Fruit fly (Drosophila melanogaster) whole organism, embryonic: ENCODE measurements around the gene CG4328.

ENCODE experiments used
- Asciz ChIP-seq: fragments of 200-800 bp; sonication (Bioruptor generic); optimal IDR thresholded peaks from 2 replicates; lab custom pipeline; 2017; ENCODE audit warnings: missing biosample characterization, mild to moderate bottlenecking, missing genetic modification characterization, missing genetic modification reagents
- B-H2 ChIP-seq: fragments of 200-800 bp; sonication (Bioruptor generic); optimal IDR thresholded peaks from 2 replicates; lab custom pipeline; 2018; ENCODE audit warnings: missing biosample characterization, mild to moderate bottlenecking, missing genetic modification characterization
- CG10366 ChIP-seq: fragments of 200-800 bp; sonication (Bioruptor generic); IDR thresholded peaks from 2 replicates; pipeline ENCODE4 v1.3.6; 2022; ENCODE audit warnings: missing biosample characterization, missing genetic modification characterization
- CG11696 ChIP-seq: fragments of 200-800 bp; sonication (Bioruptor generic); IDR thresholded peaks from 2 replicates; pipeline ENCODE4 v1.3.6; 2022; ENCODE audit warnings: missing biosample characterization, missing genetic modification characterization
- CG12155 ChIP-seq: fragments of 200-800 bp; sonication (Bioruptor generic); optimal IDR thresholded peaks from 3 replicates; lab custom pipeline; 2016; ENCODE audit warnings: missing biosample characterization, missing genetic modification characterization
- CG12236 ChIP-seq: fragments of 200-800 bp; sonication (Bioruptor generic); optimal IDR thresholded peaks from 2 replicates; lab custom pipeline; 2016; ENCODE audit warnings: missing biosample characterization, missing genetic modification characterization
- CG13123 ChIP-seq: fragments of 200-800 bp; sonication (Bioruptor generic); optimal IDR thresholded peaks from 2 replicates; lab custom pipeline; 2016; ENCODE audit warnings: missing biosample characterization, missing genetic modification characterization
- CG14710 ChIP-seq: fragments of 200-800 bp; sonication (Bioruptor generic); optimal IDR thresholded peaks from 3 replicates; lab custom pipeline; 2019; ENCODE audit warnings: missing biosample characterization, mild to moderate bottlenecking, missing genetic modification characterization, moderate library complexity
- CG15514 ChIP-seq: fragments of 200-800 bp; sonication (Bioruptor generic); optimal IDR thresholded peaks from 3 replicates; lab custom pipeline; 2017; ENCODE audit warnings: missing biosample characterization, missing genetic modification characterization, mild to moderate bottlenecking, moderate library complexity, missing genetic modification reagents
- CG1602 ChIP-seq: fragments of 200-800 bp; sonication (Bioruptor generic); optimal IDR thresholded peaks from 3 replicates; lab custom pipeline; 2016; ENCODE audit warnings: missing biosample characterization, missing genetic modification characterization
- CG17186 ChIP-seq: fragments of 200-800 bp; sonication (Bioruptor generic); optimal IDR thresholded peaks from 3 replicates; lab custom pipeline; 2017; ENCODE audit warnings: missing biosample characterization, missing genetic modification reagents, missing genetic modification characterization
- CG1832 ChIP-seq: fragments of 200-800 bp; sonication (Bioruptor generic); optimal IDR thresholded peaks from 2 replicates; lab custom pipeline; 2017; ENCODE audit warnings: missing biosample characterization, mild to moderate bottlenecking, missing genetic modification characterization, inconsistent platforms
- CG2120 ChIP-seq: fragments of 200-800 bp; sonication (Bioruptor generic); optimal IDR thresholded peaks from 3 replicates; lab custom pipeline; 2016; ENCODE audit warnings: missing biosample characterization, missing genetic modification characterization
- CG2875 ChIP-seq: fragments of 200-800 bp; sonication (Bioruptor generic); optimal IDR thresholded peaks from 2 replicates; lab custom pipeline; 2017; ENCODE audit warnings: missing biosample characterization, mild to moderate bottlenecking, missing genetic modification characterization, missing genetic modification reagents
- CG30403 ChIP-seq: fragments of 200-800 bp; sonication (Bioruptor generic); optimal IDR thresholded peaks from 3 replicates; lab custom pipeline; 2016; ENCODE audit warnings: missing biosample characterization, missing genetic modification characterization
- CG3726 ChIP-seq: fragments of 200-800 bp; sonication (Bioruptor generic); IDR thresholded peaks from 3 replicates; pipeline ENCODE4, ENCODE4 v1.3.6; 2022; ENCODE audit warnings: missing biosample characterization, missing genetic modification characterization
- CG6254 ChIP-seq: fragments of 200-800 bp; sonication (Bioruptor generic); optimal IDR thresholded peaks from 3 replicates; lab custom pipeline; 2017; ENCODE audit warnings: mild to moderate bottlenecking, missing biosample characterization, missing genetic modification reagents, missing genetic modification characterization
- CG6272 ChIP-seq: fragments of 200-800 bp; sonication (Bioruptor generic); IDR thresholded peaks from 2 replicates; pipeline ENCODE4 v1.3.6; 2022; ENCODE audit warnings: missing biosample characterization, missing genetic modification characterization
- CG7372 ChIP-seq: fragments of 200-800 bp; sonication (Bioruptor generic); IDR thresholded peaks from 2 replicates; pipeline ENCODE4 v1.3.6; 2022; ENCODE audit warnings: missing biosample characterization, missing genetic modification characterization
- CG7839 ChIP-seq: fragments of 200-800 bp; sonication (Bioruptor generic); optimal IDR thresholded peaks from 3 replicates; lab custom pipeline; 2018; ENCODE audit warnings: missing biosample characterization, mild to moderate bottlenecking, missing genetic modification characterization, moderate library complexity
- CG7963 ChIP-seq: fragments of 200-800 bp; sonication (Bioruptor generic); IDR thresholded peaks from 3 replicates; pipeline ENCODE4 v1.3.6; 2022; ENCODE audit warnings: missing biosample characterization, missing genetic modification characterization; ENCODE audit not compliant: partially characterized antibody
- CTCF ChIP-seq: fragments of 200-800 bp; sonication (Bioruptor generic); optimal IDR thresholded peaks from 2 replicates; lab custom pipeline; 2017; ENCODE audit warnings: missing biosample characterization, mild to moderate bottlenecking, missing genetic modification characterization, moderate library complexity
- Camta ChIP-seq: fragments of 200-800 bp; sonication (Bioruptor generic); optimal IDR thresholded peaks from 2 replicates; lab custom pipeline; 2016; ENCODE audit warnings: missing biosample characterization, missing genetic modification characterization
- Drgx ChIP-seq: fragments of 200-800 bp; sonication (Bioruptor generic); IDR thresholded peaks from 2 replicates; pipeline ENCODE4 v1.3.6; 2022; ENCODE audit warnings: missing biosample characterization, missing genetic modification characterization
- Fer2 ChIP-seq: fragments of 200-800 bp; sonication (Bioruptor generic); optimal IDR thresholded peaks from 2 replicates; lab custom pipeline; 2018; ENCODE audit warnings: missing biosample characterization, mild to moderate bottlenecking, missing genetic modification characterization, moderate library complexity
- GATAe ChIP-seq: fragments of 200-800 bp; sonication (Bioruptor generic); conservative IDR thresholded peaks from 2 replicates; pipeline ENCODE4 v1.3.6; 2022; ENCODE audit warnings: missing biosample characterization, missing genetic modification characterization
- Gug ChIP-seq: fragments of 200-800 bp; sonication (Bioruptor generic); IDR thresholded peaks from 4 replicates; pipeline ENCODE4 v1.3.6; 2022; ENCODE audit warnings: missing biosample characterization, missing genetic modification characterization
- Hr78 ChIP-seq, 2 experiments: fragments of 200-800 bp in 1 of 2; fragments of >200 bp in 1 of 2; sonication (Bioruptor generic) in 1 of 2; optimal IDR thresholded peaks; 2 replicates each; lab custom pipeline; 2017 to 2019; ENCODE audit warnings: missing biosample characterization in 2 of 2, missing genetic modification characterization in 2 of 2, mild to moderate bottlenecking in 1 of 2, moderate library complexity in 1 of 2
- Jarid2 ChIP-seq: fragments of 200-800 bp; sonication (Bioruptor generic); optimal IDR thresholded peaks from 3 replicates; lab custom pipeline; 2017; ENCODE audit warnings: mild to moderate bottlenecking, missing biosample characterization, missing genetic modification reagents, missing genetic modification characterization
- Mad ChIP-seq: fragments of 200-800 bp; sonication (Bioruptor generic); optimal IDR thresholded peaks from 2 replicates; lab custom pipeline; 2016; ENCODE audit warnings: missing biosample characterization, missing genetic modification characterization
- Neu2 ChIP-seq: fragments of 200-800 bp; sonication (Bioruptor generic); optimal IDR thresholded peaks from 3 replicates; lab custom pipeline; 2016; ENCODE audit warnings: missing biosample characterization, missing genetic modification characterization, borderline replicate concordance
- Ptx1 ChIP-seq: fragments of 200-800 bp; sonication (Bioruptor generic); IDR thresholded peaks from 2 replicates; pipeline ENCODE4 v1.3.6; 2022; ENCODE audit warnings: missing biosample characterization, missing genetic modification characterization
- Trl ChIP-seq, 3 experiments: fragments of >200 bp in 2 of 3; fragments of 200-800 bp in 1 of 3; sonication (Bioruptor generic) in 1 of 3; optimal IDR thresholded peaks; 2 replicates in 1 of 3; 3 replicates in 2 of 3; lab custom pipeline; 2016 to 2017; ENCODE audit warnings: missing biosample characterization in 1 of 3, missing genetic modification characterization in 1 of 3
- Vsx1 ChIP-seq: fragments of 200-800 bp; sonication (Bioruptor generic); optimal IDR thresholded peaks from 2 replicates; lab custom pipeline; 2017; ENCODE audit warnings: missing biosample characterization, mild to moderate bottlenecking, missing genetic modification characterization, missing genetic modification reagents
- cad ChIP-seq: fragments of >200 bp; optimal IDR thresholded peaks from 2 replicates; lab custom pipeline; 2017; ENCODE audit warnings: missing biosample characterization, missing genetic modification characterization
- jing ChIP-seq: fragments of 200-800 bp; sonication (Bioruptor generic); optimal IDR thresholded peaks from 2 replicates; lab custom pipeline; 2018; ENCODE audit warnings: missing biosample characterization, mild to moderate bottlenecking, missing genetic modification characterization
- jumu ChIP-seq: fragments of 200-800 bp; sonication (Bioruptor generic); optimal IDR thresholded peaks from 3 replicates; lab custom pipeline; 2016; ENCODE audit warnings: missing biosample characterization, missing genetic modification characterization
- mirr ChIP-seq: fragments of 200-800 bp; sonication (Bioruptor generic); optimal IDR thresholded peaks from 3 replicates; lab custom pipeline; 2018; ENCODE audit warnings: missing biosample characterization, mild to moderate bottlenecking, missing genetic modification characterization
- nerfin-1 ChIP-seq: fragments of 200-800 bp; sonication (Bioruptor generic); optimal IDR thresholded peaks from 3 replicates; lab custom pipeline; 2019; ENCODE audit warnings: missing biosample characterization, mild to moderate bottlenecking, missing genetic modification characterization, moderate library complexity
- odd ChIP-seq: fragments of 200-800 bp; sonication (Bioruptor generic); optimal IDR thresholded peaks from 2 replicates; lab custom pipeline; 2017; ENCODE audit warnings: missing biosample characterization, mild to moderate bottlenecking, missing genetic modification characterization
- pros ChIP-seq: fragments of 200-800 bp; sonication (Bioruptor generic); optimal IDR thresholded peaks from 3 replicates; lab custom pipeline; 2019; ENCODE audit warnings: missing biosample characterization, mild to moderate bottlenecking, missing genetic modification characterization, moderate library complexity
- rib ChIP-seq: fragments of 200-800 bp; sonication (Bioruptor generic); IDR thresholded peaks from 2 replicates; pipeline ENCODE4 v1.3.6; 2022; ENCODE audit warnings: missing biosample characterization, missing genetic modification characterization
- schlank ChIP-seq: fragments of 200-800 bp; sonication (Bioruptor generic); optimal IDR thresholded peaks from 2 replicates; lab custom pipeline; 2018; ENCODE audit warnings: missing biosample characterization, mild to moderate bottlenecking, missing genetic modification characterization
- scrt ChIP-seq: fragments of 200-800 bp; sonication (Bioruptor generic); optimal IDR thresholded peaks from 2 replicates; lab custom pipeline; 2018; ENCODE audit warnings: missing biosample characterization, mild to moderate bottlenecking, missing genetic modification characterization, moderate library complexity
- sima ChIP-seq: fragments of 200-800 bp; sonication (Bioruptor generic); optimal IDR thresholded peaks from 2 replicates; lab custom pipeline; 2016; ENCODE audit warnings: missing biosample characterization, missing genetic modification characterization
- ttk ChIP-seq: fragments of 200-800 bp; sonication (Bioruptor generic); IDR thresholded peaks from 2 replicates; pipeline ENCODE4 v2.1.2; 2022; ENCODE audit warnings: missing biosample characterization, missing genetic modification characterization
- tx ChIP-seq: fragments of 200-800 bp; sonication (Bioruptor generic); optimal IDR thresholded peaks from 2 replicates; lab custom pipeline; 2016; ENCODE audit warnings: missing biosample characterization, missing genetic modification characterization
- vnd ChIP-seq: fragments of 200-800 bp; sonication (Bioruptor generic); IDR thresholded peaks from 3 replicates; pipeline ENCODE4 v1.3.6; 2022; ENCODE audit warnings: missing biosample characterization, missing genetic modification characterization; ENCODE audit not compliant: partially characterized antibody
- wor ChIP-seq: fragments of 200-800 bp; sonication (Bioruptor generic); IDR thresholded peaks from 2 replicates; pipeline ENCODE4 v1.3.6; 2022; ENCODE audit warnings: missing biosample characterization, missing genetic modification characterization

The CG4328 gene

DNA sequence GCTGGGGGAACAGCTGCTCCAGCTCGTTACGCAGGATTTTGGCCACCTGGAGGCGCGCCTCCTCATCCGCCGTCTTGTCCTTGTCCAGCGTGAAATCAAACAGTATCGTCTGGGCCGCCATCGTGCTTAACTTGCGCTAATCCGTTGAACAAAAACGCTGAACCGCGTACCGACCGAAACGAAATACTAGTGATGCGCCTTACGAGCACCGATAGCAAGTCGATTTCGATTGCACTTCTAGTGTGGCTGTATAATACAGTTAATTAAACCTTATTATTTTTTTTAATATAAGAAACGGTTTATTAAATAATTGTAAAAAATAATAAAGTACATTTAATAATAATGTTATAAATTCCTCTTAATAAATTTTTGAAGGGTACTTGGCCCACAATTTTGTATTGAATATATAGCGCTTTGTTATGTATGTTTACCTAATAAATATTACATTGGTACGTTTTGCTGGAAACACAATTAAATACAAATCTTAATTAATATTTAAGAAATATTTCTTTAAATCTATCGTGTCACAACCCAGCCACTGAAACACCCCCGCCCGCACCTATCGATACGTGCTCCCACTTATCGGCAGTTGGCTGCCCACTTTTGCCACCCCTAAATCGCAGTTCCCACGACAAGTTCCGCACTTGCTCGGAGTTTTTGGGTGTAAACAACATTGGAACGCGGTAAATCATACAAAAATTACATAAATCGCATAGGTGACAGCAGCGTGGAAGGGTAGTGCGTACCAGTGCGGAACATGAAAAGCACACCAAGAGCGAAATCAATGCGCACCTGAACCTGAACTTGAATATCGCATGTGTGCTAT is 18.7 kb downstream of the CG4328 start, which contains the start of the genes Sms and INPP5E (continued):
- TF ChIP-seq CG12155 (GFP tag; lab: Kevin White, UChicago) (peak; percentile 43), wor (GFP tag; lab: Robert Waterston, UW) (no peak), CG14710 (tag; lab: Kevin White, UChicago) (peak; percentile 83), rib (GFP tag; lab: Robert Waterston, UW) (peak; percentile 36; the same call in 1 of the 2 replicates), GATAe (GFP tag; lab: Robert Waterston, UW) (no peak), CG30403 (GFP tag; lab: Kevin White, UChicago) (peak; percentile 74), CG15514 (GFP tag; lab: Kevin White, UChicago) (peak; percentile 95), CG2120 (GFP tag; lab: Kevin White, UChicago) (peak; percentile 74), Jarid2 (no peak), cad (no peak), Mad (GFP tag; lab: Kevin White, UChicago) (no peak), CG1832 (GFP tag; lab: Kevin White, UChicago) (no peak), CG1602 (GFP tag; lab: Kevin White, UChicago) (peak; percentile 65), CG6254 (GFP tag; lab: Kevin White, UChicago) (peak; percentile 11), Ptx1 (peak; percentile 55), nerfin-1 (tag; lab: Kevin White, UChicago) (no peak), CG7963 (peak; percentile 80), CG6272 (GFP tag; lab: Robert Waterston, UW) (peak; percentile 76), mirr (GFP tag; lab: Kevin White, UChicago) (no peak), Asciz (GFP tag; lab: Kevin White, UChicago) (no peak), tx (GFP tag; lab: Kevin White, UChicago) (no peak), Gug (peak; percentile 62; the same call in 2 of the 4 replicates), CTCF (GFP tag; lab: Kevin White, UChicago) (no peak), Fer2 (no peak), Vsx1 (GFP tag; lab: Kevin White, UChicago) (no peak), CG11696 (GFP tag; lab: Robert Waterston, UW) (0 out of 2 replicates have a peak, but pooled peaks have one; percentile 8), B-H2 (GFP tag; lab: Kevin White, UChicago) (no peak), CG10366 (GFP tag; lab: Robert Waterston, UW) (peak; percentile 49), pros (GFP tag; lab: Kevin White, UChicago) (no peak), schlank (tag; lab: Kevin White, UChicago) (no peak), sima (GFP tag; lab: Kevin White, UChicago) (no peak), Neu2 (GFP tag; lab: Kevin White, UChicago) (no peak), vnd (GFP tag; lab: Robert Waterston, UW) (peak; percentile 83), CG7372 (no peak), CG7839 (peak; percentile 41), CG3726 (no peak), jumu (GFP tag; lab: Kevin White, UChicago) (no peak), CG13123 (GFP tag; lab: Kevin White, UChicago) (no peak), ttk (GFP tag; lab: Robert Waterston, UW) (no peak; the same call in 1 of the 2 replicates), jing (GFP tag; lab: Kevin White, UChicago) (no peak), CG12236 (GFP tag; lab: Kevin White, UChicago) (no peak), CG2875 (no peak), Hr78 (GFP tag; optimal IDR thresholded peaks at IDR 0.05; lab: Kevin White, UChicago) (peak in 1 of 2 experiments; percentile 7), scrt (GFP tag; lab: Kevin White, UChicago) (no peak), Camta (GFP tag; lab: Kevin White, UChicago) (no peak), Trl (optimal IDR thresholded peaks at IDR 0.05; lab: Kevin White, UChicago) (no peak), Trl (GFP tag; optimal IDR thresholded peaks at IDR 0.05; lab: Kevin White, UChicago) (no peak), odd (peak; percentile 43), Drgx (GFP tag; lab: Robert Waterston, UW) (no peak), CG17186 (GFP tag; lab: Kevin White, UChicago) (no peak)
